Worm (Caenorhabditis elegans) whole organism, young adult: Measurements from ENCODE around the gene F36G3.1.

Experiments used
- B0019.2 ChIP-seq: fragments of 200-800 bp; sonication (Bioruptor generic); conservative IDR thresholded peaks from 2 replicates; pipeline ENCODE4 v1.3.6; 2022; ENCODE audit warnings: missing genetic modification reagents, missing genetic modification characterization, missing compliant biosample characterization
- B0261.1 ChIP-seq: sonication (generic microtip); optimal IDR thresholded peaks from 2 replicates; lab custom pipeline; 2016; ENCODE audit warnings: mild to moderate bottlenecking, missing genetic modification characterization, moderate library complexity, missing compliant biosample characterization
- F33H1.4 ChIP-seq: fragments of 200-800 bp; sonication (Bioruptor generic); IDR thresholded peaks from 2 replicates; pipeline ENCODE4 v1.3.6; 2022; ENCODE audit warnings: missing genetic modification reagents, missing genetic modification characterization, missing compliant biosample characterization
- F52B5.7 ChIP-seq: sonication (generic microtip); optimal IDR thresholded peaks from 2 replicates; lab custom pipeline; 2016; ENCODE audit warnings: mild to moderate bottlenecking, missing genetic modification characterization, missing compliant biosample characterization
- T07F8.4 ChIP-seq: sonication (generic microtip); optimal IDR thresholded peaks from 2 replicates; lab custom pipeline; 2016; ENCODE audit warnings: mild to moderate bottlenecking, missing genetic modification characterization, moderate library complexity, missing compliant biosample characterization
- Y53G8AR.9 ChIP-seq: fragments of 200-800 bp; sonication (Bioruptor generic); conservative IDR thresholded peaks from 2 replicates; pipeline ENCODE4 v1.3.6; 2022; ENCODE audit warnings: missing genetic modification reagents, missing genetic modification characterization, missing compliant biosample characterization
- Y56A3A.18 ChIP-seq: fragments of 200-800 bp; sonication (Bioruptor generic); IDR thresholded peaks from 2 replicates; pipeline ENCODE4 v1.3.6; 2022; ENCODE audit warnings: missing genetic modification reagents, missing genetic modification characterization, missing compliant biosample characterization
- Y67H2A.10 ChIP-seq: fragments of 200-800 bp; sonication (Bioruptor generic); conservative IDR thresholded peaks from 2 replicates; pipeline ENCODE4 v1.3.6; 2022; ENCODE audit warnings: missing genetic modification reagents, missing genetic modification characterization, missing compliant biosample characterization
- Y79H2A.3 ChIP-seq: fragments of 200-800 bp; sonication (Bioruptor generic); conservative IDR thresholded peaks from 2 replicates; pipeline ENCODE4 v1.3.6; 2022; ENCODE audit warnings: missing genetic modification reagents, missing genetic modification characterization, missing compliant biosample characterization
- Y95B8A.8 ChIP-seq: fragments of 200-800 bp; sonication (Bioruptor generic); IDR thresholded peaks from 2 replicates; pipeline ENCODE4 v1.3.6; 2022; ENCODE audit warnings: missing genetic modification reagents, missing genetic modification characterization, missing compliant biosample characterization
- attf-5 ChIP-seq: fragments of 200-800 bp; sonication (Bioruptor generic); optimal IDR thresholded peaks from 2 replicates; lab custom pipeline; 2018; ENCODE audit warnings: mild to moderate bottlenecking, missing genetic modification characterization, missing compliant biosample characterization
- bed-1 ChIP-seq: fragments of 200-800 bp; sonication (Bioruptor generic); IDR thresholded peaks from 2 replicates; pipeline ENCODE4 v1.3.6; 2022; ENCODE audit warnings: missing genetic modification reagents, missing genetic modification characterization, missing compliant biosample characterization
- ccch-3 ChIP-seq: fragments of 200-800 bp; sonication (Bioruptor generic); optimal IDR thresholded peaks from 2 replicates; lab custom pipeline; 2018; ENCODE audit warnings: mild to moderate bottlenecking, missing genetic modification characterization, missing compliant biosample characterization
- cebp-1 ChIP-seq, 2 experiments: fragments of 200-800 bp in 1 of 2; sonication (Bioruptor generic) in 1 of 2; sonication (generic microtip) in 1 of 2; IDR thresholded peaks in 1 of 2; optimal IDR thresholded peaks in 1 of 2; 2 replicates each; pipeline versions ENCODE4 v1.3.6 to Lab custom; 2017 to 2022; ENCODE audit warnings: missing compliant biosample characterization in 2 of 2, missing genetic modification characterization in 2 of 2, mild to moderate bottlenecking in 1 of 2, missing genetic modification reagents in 1 of 2, moderate library complexity in 1 of 2
- ceh-100 ChIP-seq: fragments of 200-800 bp; sonication (Bioruptor generic); IDR thresholded peaks from 2 replicates; pipeline ENCODE4 v1.3.6; 2022; ENCODE audit warnings: missing genetic modification reagents, missing genetic modification characterization, missing compliant biosample characterization
- ceh-27 ChIP-seq: fragments of 200-800 bp; sonication (Bioruptor generic); optimal IDR thresholded peaks from 2 replicates; lab custom pipeline; 2018; ENCODE audit warnings: mild to moderate bottlenecking, missing genetic modification characterization, moderate library complexity, missing compliant biosample characterization
- ceh-40 ChIP-seq: fragments of 200-800 bp; sonication (Bioruptor generic); IDR thresholded peaks from 2 replicates; pipeline ENCODE4 v1.3.6; 2022; ENCODE audit warnings: missing genetic modification characterization, missing compliant biosample characterization
- ceh-58 ChIP-seq: fragments of 200-800 bp; sonication (Bioruptor generic); IDR thresholded peaks from 2 replicates; pipeline ENCODE4 v1.3.6; 2022; ENCODE audit warnings: missing genetic modification characterization, missing compliant biosample characterization
- ceh-79 ChIP-seq: sonication (generic microtip); optimal IDR thresholded peaks from 2 replicates; lab custom pipeline; 2017; ENCODE audit warnings: mild to moderate bottlenecking, missing genetic modification characterization, missing compliant biosample characterization
- ceh-91 ChIP-seq: fragments of 200-800 bp; sonication (Bioruptor generic); IDR thresholded peaks from 2 replicates; pipeline ENCODE4 v1.3.6; 2022; ENCODE audit warnings: missing genetic modification reagents, missing genetic modification characterization, missing compliant biosample characterization
- chd-7 ChIP-seq: sonication (generic microtip); optimal IDR thresholded peaks from 2 replicates; lab custom pipeline; 2016; ENCODE audit warnings: mild to moderate bottlenecking, missing genetic modification characterization, moderate library complexity, missing compliant biosample characterization
- dox-1 ChIP-seq: fragments of 200-800 bp; sonication (Bioruptor generic); IDR thresholded peaks from 2 replicates; pipeline ENCODE4 v1.3.6; 2022; ENCODE audit warnings: missing genetic modification reagents, missing genetic modification characterization, missing compliant biosample characterization
- efl-1 ChIP-seq: fragments of 150-350 bp; optimal IDR thresholded peaks from 2 replicates; lab custom pipeline; 2014; ENCODE audit warnings: missing biosample characterization, missing genetic modification reagents, missing genetic modification characterization
- egl-44 ChIP-seq: fragments of 200-800 bp; sonication (Bioruptor generic); IDR thresholded peaks from 2 replicates; pipeline ENCODE4 v1.3.6; 2022; ENCODE audit warnings: missing genetic modification reagents, missing genetic modification characterization, missing compliant biosample characterization
- ekl-4 ChIP-seq: fragments of 200-800 bp; sonication (Bioruptor generic); IDR thresholded peaks from 2 replicates; pipeline ENCODE4 v1.3.6; 2022; ENCODE audit warnings: missing genetic modification reagents, missing genetic modification characterization, missing compliant biosample characterization
- gei-17 ChIP-seq: fragments of 200-800 bp; sonication (Bioruptor generic); optimal IDR thresholded peaks from 2 replicates; lab custom pipeline; 2018; ENCODE audit warnings: mild to moderate bottlenecking, missing genetic modification characterization, missing compliant biosample characterization
- him-1 ChIP-seq: sonication (generic microtip); optimal IDR thresholded peaks from 2 replicates; lab custom pipeline; 2016; ENCODE audit warnings: missing genotype, missing genetic modification reagents, missing genetic modification characterization, missing compliant biosample characterization
- hmg-20 ChIP-seq: fragments of 200-800 bp; sonication (Bioruptor generic); IDR thresholded peaks from 2 replicates; pipeline ENCODE4 v1.3.6; 2022; ENCODE audit warnings: missing genetic modification reagents, missing genetic modification characterization, missing compliant biosample characterization
- let-526 ChIP-seq: fragments of 200-800 bp; sonication (Bioruptor generic); IDR thresholded peaks from 2 replicates; pipeline ENCODE4 v1.3.6; 2022; ENCODE audit warnings: missing genetic modification reagents, missing genetic modification characterization, missing compliant biosample characterization
- let-607 ChIP-seq, 2 experiments: fragments of 200-800 bp in 1 of 2; sonication (Bioruptor generic) in 1 of 2; sonication (generic microtip) in 1 of 2; optimal IDR thresholded peaks; 2 replicates each; lab custom pipeline; 2016 to 2018; ENCODE audit warnings: mild to moderate bottlenecking in 2 of 2, missing compliant biosample characterization in 2 of 2, missing genetic modification characterization in 2 of 2, moderate library complexity in 2 of 2, missing genotype in 1 of 2
- lir-1 ChIP-seq: fragments of 200-800 bp; sonication (Bioruptor generic); conservative IDR thresholded peaks from 2 replicates; pipeline ENCODE4 v1.3.6; 2022; ENCODE audit warnings: missing genetic modification reagents, missing genetic modification characterization, missing compliant biosample characterization
- madf-10 ChIP-seq: sonication (generic microtip); optimal IDR thresholded peaks from 2 replicates; lab custom pipeline; 2016; ENCODE audit warnings: mild to moderate bottlenecking, missing genetic modification characterization, missing compliant biosample characterization
- madf-3 ChIP-seq: fragments of 200-800 bp; sonication (Bioruptor generic); IDR thresholded peaks from 2 replicates; pipeline ENCODE4 v1.3.6; 2022; ENCODE audit warnings: missing genetic modification reagents, missing genetic modification characterization, missing compliant biosample characterization
- nfya-2 ChIP-seq: fragments of 200-800 bp; sonication (Bioruptor generic); IDR thresholded peaks from 2 replicates; pipeline ENCODE4 v1.3.6; 2022; ENCODE audit warnings: missing genetic modification reagents, missing genetic modification characterization, missing compliant biosample characterization
- nhr-80 ChIP-seq: sonication (generic microtip); optimal IDR thresholded peaks from 2 replicates; lab custom pipeline; 2016; ENCODE audit warnings: missing genetic modification characterization, missing compliant biosample characterization
- rcor-1 ChIP-seq: fragments of 200-800 bp; sonication (Bioruptor generic); IDR thresholded peaks from 2 replicates; pipeline ENCODE4 v1.3.6; 2022; ENCODE audit warnings: missing genetic modification reagents, missing genetic modification characterization, missing compliant biosample characterization
- rec-8 ChIP-seq, 2 experiments: sonication (generic microtip); optimal IDR thresholded peaks; 2 replicates each; lab custom pipeline; 2016; ENCODE audit warnings: mild to moderate bottlenecking in 2 of 2, missing genetic modification characterization in 2 of 2, missing genetic modification reagents in 2 of 2, missing genotype in 2 of 2, missing biosample characterization in 1 of 2, missing compliant biosample characterization in 1 of 2, moderate library complexity in 1 of 2
- snpc-1.1 ChIP-seq: sonication (generic microtip); optimal IDR thresholded peaks from 2 replicates; lab custom pipeline; 2017; ENCODE audit warnings: missing genetic modification characterization, mild to moderate bottlenecking, missing compliant biosample characterization, antibody characterized with exemption, moderate library complexity, missing genotype, missing genetic modification reagents; ENCODE audit not compliant: insufficient read depth
- somi-1 ChIP-seq: fragments of 200-800 bp; sonication (Bioruptor generic); optimal IDR thresholded peaks from 2 replicates; lab custom pipeline; 2018; ENCODE audit warnings: mild to moderate bottlenecking, missing genetic modification characterization, missing compliant biosample characterization
- tbp1 ChIP-seq: fragments of 200-800 bp; sonication (Bioruptor generic); optimal IDR thresholded peaks from 2 replicates; lab custom pipeline; 2018; ENCODE audit warnings: mild to moderate bottlenecking, missing genetic modification characterization, missing compliant biosample characterization
- tbx-9 ChIP-seq: sonication (generic microtip); optimal IDR thresholded peaks from 2 replicates; lab custom pipeline; 2016; ENCODE audit warnings: borderline replicate concordance, missing genetic modification characterization, inconsistent platforms, missing compliant biosample characterization
- tlf-1 ChIP-seq: fragments of 200-800 bp; sonication (Bioruptor generic); optimal IDR thresholded peaks from 2 replicates; lab custom pipeline; 2018; ENCODE audit warnings: mild to moderate bottlenecking, missing genetic modification characterization, missing compliant biosample characterization
- unc-130 ChIP-seq: sonication (generic microtip); optimal IDR thresholded peaks from 2 replicates; lab custom pipeline; 2016; ENCODE audit warnings: missing genetic modification reagents, missing genetic modification characterization, missing compliant biosample characterization
- ztf-18 ChIP-seq: sonication (generic microtip); optimal IDR thresholded peaks from 2 replicates; lab custom pipeline; 2016; ENCODE audit warnings: missing genotype, mild to moderate bottlenecking, missing genetic modification characterization, missing compliant biosample characterization
- ztf-26 ChIP-seq: sonication (generic microtip); optimal IDR thresholded peaks from 2 replicates; lab custom pipeline; 2017; ENCODE audit warnings: missing genetic modification characterization, missing compliant biosample characterization
- ztf-3 ChIP-seq: fragments of 200-800 bp; sonication (Bioruptor generic); optimal IDR thresholded peaks from 2 replicates; lab custom pipeline; 2018; ENCODE audit warnings: mild to moderate bottlenecking, missing genetic modification characterization, missing compliant biosample characterization
- ztf-6 ChIP-seq: fragments of 200-800 bp; sonication (Bioruptor generic); IDR thresholded peaks from 2 replicates; pipeline ENCODE4 v1.3.6; 2022; ENCODE audit warnings: missing genetic modification reagents, missing genetic modification characterization, missing compliant biosample characterization

F36G3.1 gene

DNA sequence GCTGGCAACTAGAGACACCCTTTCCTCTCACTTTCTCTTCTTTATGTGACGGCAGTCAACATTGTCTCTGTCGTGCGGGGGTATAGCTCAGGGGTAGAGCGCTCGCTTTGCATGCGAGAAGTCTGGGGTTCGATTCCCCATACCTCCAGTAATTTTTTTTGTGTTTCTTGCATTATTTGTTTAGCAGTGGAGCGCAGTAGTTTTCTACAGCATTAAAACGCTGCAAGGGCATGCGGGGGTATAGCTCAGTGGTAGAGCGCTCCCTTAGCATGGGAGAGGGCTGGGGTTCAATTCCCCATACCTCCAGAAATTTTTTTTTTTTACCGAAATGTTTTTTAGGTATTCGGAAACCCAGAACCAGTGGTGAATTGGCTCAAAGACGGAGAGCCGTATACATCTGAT, 45.5 kb downstream of the F36G3.1 start (continued):
- TF ChIP-seq cebp-1 (GFP tag; IDR thresholded peaks at IDR 0.05; lab: Robert Waterston, UW) = peak; percentile 39; the same call in 1 of the 2 replicates
- peak; percentile 89 for TF ChIP-seq cebp-1 (tag; optimal IDR thresholded peaks at IDR 0.05; lab: Kevin White, UChicago)
- TF ChIP-seq tbx-9 (tag; lab: Kevin White, UChicago) = peak; percentile 77
- TF ChIP-seq bed-1 = peak; percentile 96
- TF ChIP-seq T07F8.4 (tag; lab: Kevin White, UChicago) = peak; percentile 94
- peak; percentile 98 for TF ChIP-seq him-1 (tag; lab: Kevin White, UChicago)
- peak; percentile 71 for TF ChIP-seq nhr-80 (tag; lab: Kevin White, UChicago)
- peak; percentile 93 for TF ChIP-seq madf-10
- TF ChIP-seq dox-1 (GFP tag; lab: Robert Waterston, UW) = peak; percentile 97
- TF ChIP-seq rec-8 (tag; optimal IDR thresholded peaks at IDR 0.05; lab: Kevin White, UChicago) = peak; percentile 95 to 98
- TF ChIP-seq tbp1 (GFP tag; lab: Kevin White, UChicago) = peak; percentile 98
- TF ChIP-seq ceh-40 = peak; percentile 89
- peak; percentile 87 for TF ChIP-seq unc-130
- TF ChIP-seq ztf-18 (tag; lab: Kevin White, UChicago) = peak; percentile 83
- peak; percentile 97 for TF ChIP-seq Y56A3A.18 (GFP tag; lab: Robert Waterston, UW)
- peak; percentile 98 for TF ChIP-seq F52B5.7
- TF ChIP-seq nfya-2 (GFP tag; lab: Robert Waterston, UW) = 0 out of 2 replicates have a peak, but pooled peaks have one; percentile 76
- peak; percentile 92 for TF ChIP-seq Y95B8A.8 (GFP tag; lab: Robert Waterston, UW)
- TF ChIP-seq ztf-6 (GFP tag; lab: Robert Waterston, UW) = peak; percentile 87
- TF ChIP-seq ceh-58 (GFP tag; lab: Robert Waterston, UW) = peak; percentile 96; the same call in 1 of the 2 replicates
- peak; percentile 100 for TF ChIP-seq B0261.1 (tag; lab: Kevin White, UChicago)
- peak; percentile 80; the same call in 1 of the 2 replicates for TF ChIP-seq Y67H2A.10 (GFP tag; lab: Robert Waterston, UW)
- TF ChIP-seq efl-1 (GFP tag; lab: Kevin White, UChicago) = peak; percentile 15
- TF ChIP-seq egl-44 (GFP tag; lab: Robert Waterston, UW) = peak; percentile 98
- TF ChIP-seq snpc-1.1 (tag; lab: Kevin White, UChicago) = peak; percentile 74
- peak; percentile 85 for TF ChIP-seq Y79H2A.3
- peak; percentile 93 for TF ChIP-seq ceh-79 (tag; lab: Kevin White, UChicago)
- TF ChIP-seq F33H1.4 = peak; percentile 37; the same call in 1 of the 2 replicates
- peak; percentile 92 for TF ChIP-seq let-526 (GFP tag; lab: Robert Waterston, UW)
- TF ChIP-seq rcor-1 (GFP tag; lab: Robert Waterston, UW) = peak; percentile 95
- peak; percentile 73 to 87 for TF ChIP-seq let-607 (tag; optimal IDR thresholded peaks at IDR 0.05; lab: Kevin White, UChicago)
- peak; percentile 94 for TF ChIP-seq ekl-4
- peak; percentile 39 for TF ChIP-seq ccch-3 (GFP tag; lab: Kevin White, UChicago)
- peak; percentile 87 for TF ChIP-seq attf-5
- peak; percentile 80 for TF ChIP-seq ceh-100
- TF ChIP-seq somi-1 (GFP tag; lab: Kevin White, UChicago) = peak; percentile 91
- peak; percentile 87 for TF ChIP-seq Y53G8AR.9 (GFP tag; lab: Robert Waterston, UW)
- TF ChIP-seq hmg-20 (GFP tag; lab: Robert Waterston, UW) = peak; percentile 93
- peak; percentile 89 for TF ChIP-seq gei-17
- peak; percentile 74 for TF ChIP-seq tlf-1
- TF ChIP-seq ceh-91 (GFP tag; lab: Robert Waterston, UW) = peak; percentile 70
- peak; percentile 80 for TF ChIP-seq madf-3 (GFP tag; lab: Robert Waterston, UW)
- peak; percentile 80 for TF ChIP-seq lir-1 (GFP tag; lab: Robert Waterston, UW)
- TF ChIP-seq chd-7 = peak; percentile 97
- peak; percentile 55 for TF ChIP-seq ztf-3
- peak; percentile 90 for TF ChIP-seq ceh-27 (GFP tag; lab: Kevin White, UChicago)
- peak; percentile 95 for TF ChIP-seq ztf-26
- TF ChIP-seq B0019.2 (GFP tag; lab: Robert Waterston, UW) = peak; percentile 39; the same call in 1 of the 2 replicates
